Worm (Caenorhabditis elegans): ENCODE data around the gene ins-13.

DNA sequence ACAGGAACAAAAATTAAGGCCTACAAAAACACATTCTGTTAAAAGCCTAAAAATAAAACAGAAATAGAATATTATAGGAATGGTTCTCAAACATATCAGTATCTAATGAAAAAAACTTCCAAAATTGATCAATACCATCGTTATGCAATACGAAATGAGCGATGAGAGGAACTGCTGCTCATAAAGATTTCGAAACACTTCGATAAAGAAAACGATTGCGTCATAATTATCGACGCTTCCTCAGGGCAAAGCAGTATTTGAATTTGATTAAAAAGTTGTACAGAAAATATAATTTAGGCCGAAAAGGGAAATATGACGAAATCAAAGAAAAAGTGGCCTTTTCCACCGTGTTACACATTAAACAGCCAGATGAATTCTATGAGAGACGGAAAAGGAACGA lies 26.6 kb downstream of the ins-13 start:
- TF ChIP-seq nhr-71 (tag; optimal IDR thresholded peaks at IDR 0.05) (no peak), skn-1 (tag; optimal IDR thresholded peaks at IDR 0.05) (no peak), lin-13 (GFP tag; optimal IDR thresholded peaks at IDR 0.05) (no peak), ztf-4 (tag; optimal IDR thresholded peaks at IDR 0.05) (no peak), nhr-90 (tag; optimal IDR thresholded peaks at IDR 0.05; ENCODE audit: poor library complexity) (no peak), elt-3 (tag; optimal IDR thresholded peaks at IDR 0.05) (no peak), egl-13 (tag; optimal IDR thresholded peaks at IDR 0.05) (no peak), ama-1 (optimal IDR thresholded peaks at IDR 0.05) (no peak), unc-86 (tag; optimal IDR thresholded peaks at IDR 0.05) (no peak), ces-1 (GFP tag; optimal IDR thresholded peaks at IDR 0.05) (no peak), ceh-88 (GFP tag; IDR thresholded peaks at IDR 0.05) (no peak), lir-3 (tag; optimal IDR thresholded peaks at IDR 0.05; ENCODE audit: poor library complexity) (no peak), lin-35 (GFP tag; optimal IDR thresholded peaks at IDR 0.05) (no peak), nhr-11 (tag; optimal IDR thresholded peaks at IDR 0.05) (no peak)
